Fruit fly (Drosophila melanogaster) whole organism, adult: Measurements from ENCODE around the gene CG42870.

Experiments
- CG33017 ChIP-seq: fragments of 200-800 bp; sonication (Bioruptor generic); optimal IDR thresholded peaks from 2 replicates; lab custom pipeline; 2018; ENCODE audit warnings: missing biosample characterization, mild to moderate bottlenecking, missing genetic modification characterization, moderate library complexity
- Clk ChIP-seq: fragments of 200-800 bp; sonication (Bioruptor generic); optimal IDR thresholded peaks from 2 replicates; lab custom pipeline; 2017; ENCODE audit warnings: missing biosample characterization, missing genetic modification characterization
- Crg-1 ChIP-seq: fragments of 200-800 bp; sonication (Bioruptor generic); optimal IDR thresholded peaks from 2 replicates; lab custom pipeline; 2016; ENCODE audit warnings: missing biosample characterization, missing genetic modification characterization
- Hr96 ChIP-seq: fragments of 200-800 bp; sonication (Bioruptor generic); optimal IDR thresholded peaks from 2 replicates; lab custom pipeline; 2016; ENCODE audit warnings: missing biosample characterization, missing genetic modification characterization
- cnc ChIP-seq, 2 experiments: fragments of >200 bp; optimal IDR thresholded peaks; 2 replicates each; lab custom pipeline; 2017
- kay ChIP-seq: fragments of 200-800 bp; sonication (Bioruptor generic); peaks from one replicate; lab custom pipeline; 2016; ENCODE audit warnings: missing biosample characterization, missing genetic modification characterization, borderline replicate concordance
- tj ChIP-seq: fragments of 200-800 bp; sonication (Bioruptor generic); optimal IDR thresholded peaks from 3 replicates; lab custom pipeline; 2017; ENCODE audit warnings: missing biosample characterization, mild to moderate bottlenecking, missing genetic modification characterization, moderate library complexity
- toe ChIP-seq: fragments of 200-800 bp; sonication (Bioruptor generic); optimal IDR thresholded peaks from 2 replicates; lab custom pipeline; 2016; ENCODE audit warnings: missing biosample characterization, missing genetic modification characterization

DNA sequence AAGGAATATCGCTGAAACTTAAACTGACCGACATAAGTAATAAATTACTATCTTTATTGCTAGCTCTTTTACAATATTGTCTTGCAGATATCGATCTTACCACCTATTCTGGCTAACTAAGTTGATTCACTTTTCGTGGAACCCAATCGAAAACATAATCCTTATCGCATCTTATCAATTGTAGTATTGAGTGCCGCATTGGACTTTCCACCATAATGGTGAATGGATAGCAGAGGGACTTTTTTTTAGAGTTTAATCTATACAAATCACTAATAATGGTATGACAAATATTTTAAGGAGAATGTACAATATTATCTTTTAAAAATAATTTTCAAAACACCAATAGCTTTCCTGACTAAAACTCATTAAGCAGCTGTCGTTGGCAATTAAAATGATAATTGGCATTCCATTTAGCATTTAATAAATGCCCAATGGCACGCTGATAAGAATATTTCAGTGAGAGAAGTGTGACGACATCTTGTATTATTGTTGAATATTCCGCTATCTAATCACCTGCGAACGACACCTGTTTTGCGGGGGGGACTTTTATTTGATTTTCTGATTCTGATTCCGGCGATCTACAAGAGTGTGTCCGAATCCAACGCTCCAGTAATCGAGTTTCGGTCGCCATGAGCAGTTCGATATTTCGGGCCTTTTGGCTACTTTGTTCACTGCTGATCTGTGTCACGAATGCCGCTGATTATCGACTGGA is 21.1 kb upstream of the CG42870 start, which contains the start of gene CG42335:
- TF ChIP-seq toe (GFP tag; lab: Kevin White, UChicago) (no peak), Hr96 (GFP tag; lab: Kevin White, UChicago) (no peak), tj (GFP tag; lab: Kevin White, UChicago) (no peak), kay (GFP tag; lab: Kevin White, UChicago) (peak; percentile 56), CG33017 (tag; lab: Kevin White, UChicago) (no peak), Crg-1 (GFP tag; lab: Kevin White, UChicago) (no peak), cnc (optimal IDR thresholded peaks at IDR 0.05; lab: Kevin White, UChicago) (no peak), Clk (GFP tag; lab: Kevin White, UChicago) (no peak)
